Worm (Caenorhabditis elegans) whole organism, midembryonic: ENCODE results near the gene lin-54.

Source experiments
- T22C8.4 ChIP-seq: fragments of 200-800 bp; sonication (Bioruptor generic); IDR thresholded peaks from 2 replicates; pipeline ENCODE4 v1.3.6; 2022; ENCODE audit warnings: missing genetic modification characterization, missing compliant biosample characterization
- cog-1 ChIP-seq: sonication (generic microtip); optimal IDR thresholded peaks from 2 replicates; lab custom pipeline; 2016; ENCODE audit warnings: missing genetic modification characterization, missing compliant biosample characterization
- flt-1 ChIP-seq: fragments of 200-800 bp; sonication (Bioruptor generic); IDR thresholded peaks from 2 replicates; pipeline ENCODE4 v1.3.6; 2022; ENCODE audit warnings: missing genetic modification characterization, missing compliant biosample characterization
- med-1 ChIP-seq: sonication (generic microtip); optimal IDR thresholded peaks from 2 replicates; lab custom pipeline; 2017; ENCODE audit warnings: missing genetic modification characterization, mild to moderate bottlenecking, missing compliant biosample characterization, antibody characterized with exemption, missing genetic modification reagents; ENCODE audit not compliant: insufficient read depth
- ref-1 ChIP-seq: fragments of 200-800 bp; sonication (Bioruptor generic); conservative IDR thresholded peaks from 2 replicates; pipeline ENCODE4 v1.3.6; 2022; ENCODE audit warnings: missing genetic modification reagents, missing genetic modification characterization, missing compliant biosample characterization
- ztf-23 ChIP-seq: fragments of 200-800 bp; sonication (Bioruptor generic); IDR thresholded peaks from 2 replicates; pipeline ENCODE4 v1.3.6; 2022; ENCODE audit warnings: missing genetic modification reagents, missing genetic modification characterization, missing compliant biosample characterization
- ztf-29 ChIP-seq: fragments of 200-800 bp; sonication (Bioruptor generic); IDR thresholded peaks from 2 replicates; pipeline ENCODE4 v1.3.6; 2022; ENCODE audit warnings: missing genetic modification reagents, missing genetic modification characterization, missing compliant biosample characterization

ce11 chrIV:13282778-13283177, 41.9 kb downstream of the lin-54 start, which contains the start of gene cpsf-3:
- TF ChIP-seq cog-1 (tag; lab: Kevin White, UChicago) (no peak), med-1 (GFP tag; lab: Kevin White, UChicago) (no peak), ref-1 (GFP tag; lab: Robert Waterston, UW) (no peak), ztf-29 (GFP tag; lab: Robert Waterston, UW) (no peak), ztf-23 (GFP tag; lab: Robert Waterston, UW) (no peak), flt-1 (GFP tag; lab: Robert Waterston, UW) (no peak), T22C8.4 (GFP tag; lab: Robert Waterston, UW) (no peak)
